Fruit fly (Drosophila melanogaster): ENCODE results near the gene Gal.
A peak's percentile ranks its signal among the peaks of the same experiment; 100 is the strongest.

Gene Gal

dm6 chr2L:6045972-6046718 lies 39.5 kb upstream of the Gal start, which contains the start of gene Pfas (continued):
- peak; percentile 74 for TF ChIP-seq CG7987 (GFP tag; optimal IDR thresholded peaks at IDR 0.05)
- TF ChIP-seq Hmr (GFP tag; optimal IDR thresholded peaks at IDR 0.05) = peak; percentile 80
- TF ChIP-seq mld (GFP tag; IDR thresholded peaks at IDR 0.05; ENCODE audit: partially characterized antibody) = no peak
- TF ChIP-seq CG10366 (GFP tag; IDR thresholded peaks at IDR 0.05) = peak; percentile 36; the same call in 1 of the 2 replicates
- TF ChIP-seq kay (GFP tag; optimal IDR thresholded peaks at IDR 0.05) = peak; percentile 45
- no peak for TF ChIP-seq CG43689 (GFP tag; IDR thresholded peaks at IDR 0.05)
- no peak for TF ChIP-seq CG10274 (GFP tag; optimal IDR thresholded peaks at IDR 0.05)
- peak; percentile 50 for TF ChIP-seq Side (GFP tag; optimal IDR thresholded peaks at IDR 0.05)
- TF ChIP-seq klu (GFP tag; IDR thresholded peaks at IDR 0.05) = no peak
- peak; percentile 81 for TF ChIP-seq Dp (GFP tag; optimal IDR thresholded peaks at IDR 0.05)
- TF ChIP-seq CG10462 (GFP tag; optimal IDR thresholded peaks at IDR 0.05) = no peak
- no peak for TF ChIP-seq Sox100B (GFP tag; optimal IDR thresholded peaks at IDR 0.05)
- no peak for TF ChIP-seq CG11560 (tag; IDR thresholded peaks at IDR 0.05)
- TF ChIP-seq fu2 (GFP tag; optimal IDR thresholded peaks at IDR 0.05) = peak; percentile 64
- TF ChIP-seq CG9609 (GFP tag; optimal IDR thresholded peaks at IDR 0.05) = peak; percentile 48
- TF ChIP-seq CG4404 (GFP tag; IDR thresholded peaks at IDR 0.05) = no peak
- TF ChIP-seq sna (GFP tag; IDR thresholded peaks at IDR 0.05; ENCODE audit: partially characterized antibody) = no peak
- TF ChIP-seq CG4820 (GFP tag; optimal IDR thresholded peaks at IDR 0.05) = peak; percentile 28
- TF ChIP-seq CG1024 (GFP tag; IDR thresholded peaks at IDR 0.05) = no peak
- no peak for TF ChIP-seq TFAM (GFP tag; optimal IDR thresholded peaks at IDR 0.05)
- no peak for TF ChIP-seq CG10431 (GFP tag; optimal IDR thresholded peaks at IDR 0.05)
- TF ChIP-seq Lim3 (GFP tag; IDR thresholded peaks at IDR 0.05) = no peak
- TF ChIP-seq CG10543 (GFP tag; optimal IDR thresholded peaks at IDR 0.05) = peak; percentile 60
- peak; percentile 66 for TF ChIP-seq CG30403 (GFP tag; optimal IDR thresholded peaks at IDR 0.05)
- TF ChIP-seq Oli (tag; optimal IDR thresholded peaks at IDR 0.05) = no peak
- no peak for TF ChIP-seq CG7357 (GFP tag; IDR thresholded peaks at IDR 0.05)
- peak; percentile 18 for TF ChIP-seq ash1 (GFP tag; optimal IDR thresholded peaks at IDR 0.05)
- TF ChIP-seq exex (tag; optimal IDR thresholded peaks at IDR 0.05) = peak; percentile 78
- TF ChIP-seq CG10565 (GFP tag; optimal IDR thresholded peaks at IDR 0.05) = no peak
- no peak for TF ChIP-seq CG11247 (GFP tag; IDR thresholded peaks at IDR 0.05)
- no peak for TF ChIP-seq Ets65A (GFP tag)
- no peak for TF ChIP-seq HLH3B (GFP tag; IDR thresholded peaks at IDR 0.05)
- TF ChIP-seq HmgD (GFP tag; optimal IDR thresholded peaks at IDR 0.05) = peak; percentile 26
- TF ChIP-seq Nf-YB (GFP tag; optimal IDR thresholded peaks at IDR 0.05) = no peak
- no peak for TF ChIP-seq disco-r (GFP tag; optimal IDR thresholded peaks at IDR 0.05)
- peak; percentile 15 for TF ChIP-seq oc (tag; optimal IDR thresholded peaks at IDR 0.05)
- TF ChIP-seq CG4360 (GFP tag; IDR thresholded peaks at IDR 0.05) = no peak
- TF ChIP-seq ems (GFP tag; optimal IDR thresholded peaks at IDR 0.05) = peak; percentile 41
- TF ChIP-seq CG17829 (tag; optimal IDR thresholded peaks at IDR 0.05) = peak; percentile 19
- TF ChIP-seq CG12299 (tag; optimal IDR thresholded peaks at IDR 0.05) = no peak
- TF ChIP-seq ac (GFP tag; optimal IDR thresholded peaks at IDR 0.05) = no peak
- TF ChIP-seq pum (GFP tag; optimal IDR thresholded peaks at IDR 0.05) = no peak
- no peak for TF ChIP-seq ttk (GFP tag; IDR thresholded peaks at IDR 0.05)
- TF ChIP-seq cwo (GFP tag; optimal IDR thresholded peaks at IDR 0.05) = peak; percentile 81
- TF ChIP-seq scrt (GFP tag; optimal IDR thresholded peaks at IDR 0.05) = peak; percentile 47
- TF ChIP-seq CG17385 (GFP tag; optimal IDR thresholded peaks at IDR 0.05) = peak; percentile 26
- peak; percentile 13 for TF ChIP-seq Hr3 (GFP tag; optimal IDR thresholded peaks at IDR 0.05)
- no peak for TF ChIP-seq CG32767 (GFP tag; IDR thresholded peaks at IDR 0.05)
- TF ChIP-seq CG6813 (GFP tag; optimal IDR thresholded peaks at IDR 0.05) = no peak
- no peak for TF ChIP-seq C15 (GFP tag; IDR thresholded peaks at IDR 0.05)

Measured in whole organism, embryonic.